Worm (Caenorhabditis elegans) whole organism, young adult: Measurements from ENCODE around the gene lgmn-1.

Experiments used
- B0019.2 ChIP-seq: fragments of 200-800 bp; sonication (Bioruptor generic); conservative IDR thresholded peaks from 2 replicates; pipeline ENCODE4 v1.3.6; 2022; ENCODE audit warnings: missing genetic modification reagents, missing genetic modification characterization, missing compliant biosample characterization
- C06A6.2 ChIP-seq: fragments of 200-800 bp; sonication (Bioruptor generic); conservative IDR thresholded peaks from 2 replicates; pipeline ENCODE4 v1.3.6; 2022; ENCODE audit warnings: missing genetic modification characterization, missing compliant biosample characterization
- F10E7.11 ChIP-seq: sonication (generic microtip); optimal IDR thresholded peaks from 2 replicates; lab custom pipeline; 2017; ENCODE audit warnings: mild to moderate bottlenecking, missing genetic modification characterization, moderate library complexity, missing compliant biosample characterization
- F33H1.4 ChIP-seq: fragments of 200-800 bp; sonication (Bioruptor generic); IDR thresholded peaks from 2 replicates; pipeline ENCODE4 v1.3.6; 2022; ENCODE audit warnings: missing genetic modification reagents, missing genetic modification characterization, missing compliant biosample characterization
- F49E8.2 ChIP-seq: sonication (generic microtip); optimal IDR thresholded peaks from 3 replicates; lab custom pipeline; 2017; ENCODE audit warnings: missing genetic modification characterization, mild to moderate bottlenecking, missing compliant biosample characterization, antibody characterized with exemption, moderate library complexity; ENCODE audit not compliant: insufficient read depth
- F57A8.1 ChIP-seq: fragments of 200-800 bp; sonication (Bioruptor generic); optimal IDR thresholded peaks from 2 replicates; lab custom pipeline; 2018; ENCODE audit warnings: mild to moderate bottlenecking, missing genetic modification characterization, moderate library complexity, missing compliant biosample characterization
- K11D2.4 ChIP-seq: fragments of 200-800 bp; sonication (Bioruptor generic); IDR thresholded peaks from 2 replicates; pipeline ENCODE4 v1.3.6; 2022; ENCODE audit warnings: missing genetic modification reagents, missing genetic modification characterization, missing compliant biosample characterization
- T07F8.4 ChIP-seq: sonication (generic microtip); optimal IDR thresholded peaks from 2 replicates; lab custom pipeline; 2016; ENCODE audit warnings: mild to moderate bottlenecking, missing genetic modification characterization, moderate library complexity, missing compliant biosample characterization
- Y79H2A.3 ChIP-seq: fragments of 200-800 bp; sonication (Bioruptor generic); conservative IDR thresholded peaks from 2 replicates; pipeline ENCODE4 v1.3.6; 2022; ENCODE audit warnings: missing genetic modification reagents, missing genetic modification characterization, missing compliant biosample characterization
- Y95B8A.8 ChIP-seq: fragments of 200-800 bp; sonication (Bioruptor generic); IDR thresholded peaks from 2 replicates; pipeline ENCODE4 v1.3.6; 2022; ENCODE audit warnings: missing genetic modification reagents, missing genetic modification characterization, missing compliant biosample characterization
- ama-1 ChIP-seq, 3 experiments: fragments of 150-350 bp in 1 of 3; sonication (generic microtip) in 2 of 3; optimal IDR thresholded peaks; 2 replicates each; lab custom pipeline; 2014 to 2018; ENCODE audit warnings: missing biosample characterization in 2 of 3, missing genetic modification characterization in 2 of 3, missing genetic modification reagents in 2 of 3
- attf-3 ChIP-seq: fragments of 200-800 bp; sonication (Bioruptor generic); conservative IDR thresholded peaks from 2 replicates; pipeline ENCODE4 v1.3.6; 2022; ENCODE audit warnings: missing genetic modification reagents, missing genetic modification characterization, missing compliant biosample characterization
- ccch-3 ChIP-seq: fragments of 200-800 bp; sonication (Bioruptor generic); optimal IDR thresholded peaks from 2 replicates; lab custom pipeline; 2018; ENCODE audit warnings: mild to moderate bottlenecking, missing genetic modification characterization, missing compliant biosample characterization
- ceh-100 ChIP-seq: fragments of 200-800 bp; sonication (Bioruptor generic); IDR thresholded peaks from 2 replicates; pipeline ENCODE4 v1.3.6; 2022; ENCODE audit warnings: missing genetic modification reagents, missing genetic modification characterization, missing compliant biosample characterization
- ceh-27 ChIP-seq: fragments of 200-800 bp; sonication (Bioruptor generic); optimal IDR thresholded peaks from 2 replicates; lab custom pipeline; 2018; ENCODE audit warnings: mild to moderate bottlenecking, missing genetic modification characterization, moderate library complexity, missing compliant biosample characterization
- ceh-40 ChIP-seq: fragments of 200-800 bp; sonication (Bioruptor generic); IDR thresholded peaks from 2 replicates; pipeline ENCODE4 v1.3.6; 2022; ENCODE audit warnings: missing genetic modification characterization, missing compliant biosample characterization
- chd-7 ChIP-seq: sonication (generic microtip); optimal IDR thresholded peaks from 2 replicates; lab custom pipeline; 2016; ENCODE audit warnings: mild to moderate bottlenecking, missing genetic modification characterization, moderate library complexity, missing compliant biosample characterization
- egrh-3 ChIP-seq: fragments of 200-800 bp; sonication (Bioruptor generic); IDR thresholded peaks from 2 replicates; pipeline ENCODE4 v1.3.6; 2022; ENCODE audit warnings: missing genetic modification reagents, missing genetic modification characterization, missing compliant biosample characterization
- ekl-4 ChIP-seq: fragments of 200-800 bp; sonication (Bioruptor generic); IDR thresholded peaks from 2 replicates; pipeline ENCODE4 v1.3.6; 2022; ENCODE audit warnings: missing genetic modification reagents, missing genetic modification characterization, missing compliant biosample characterization
- hmg-1.2 ChIP-seq: fragments of 200-800 bp; sonication (Bioruptor generic); IDR thresholded peaks from 2 replicates; pipeline ENCODE4 v1.3.6; 2022; ENCODE audit warnings: missing genetic modification reagents, missing genetic modification characterization, missing compliant biosample characterization
- let-526 ChIP-seq: fragments of 200-800 bp; sonication (Bioruptor generic); IDR thresholded peaks from 2 replicates; pipeline ENCODE4 v1.3.6; 2022; ENCODE audit warnings: missing genetic modification reagents, missing genetic modification characterization, missing compliant biosample characterization
- lin-26 ChIP-seq: fragments of 200-800 bp; sonication (Bioruptor generic); IDR thresholded peaks from 2 replicates; pipeline ENCODE4 v1.3.6; 2022; ENCODE audit warnings: missing genetic modification reagents, missing genetic modification characterization, missing compliant biosample characterization
- lsl-1 ChIP-seq: fragments of 200-800 bp; sonication (Bioruptor generic); optimal IDR thresholded peaks from 2 replicates; lab custom pipeline; 2018; ENCODE audit warnings: mild to moderate bottlenecking, missing genetic modification characterization, moderate library complexity, missing compliant biosample characterization
- lsy-27 ChIP-seq: sonication (generic microtip); optimal IDR thresholded peaks from 2 replicates; lab custom pipeline; 2017; ENCODE audit warnings: missing genetic modification characterization, mild to moderate bottlenecking, missing compliant biosample characterization, antibody characterized with exemption, missing genotype, borderline replicate concordance; ENCODE audit not compliant: insufficient read depth
- madf-3 ChIP-seq: fragments of 200-800 bp; sonication (Bioruptor generic); IDR thresholded peaks from 2 replicates; pipeline ENCODE4 v1.3.6; 2022; ENCODE audit warnings: missing genetic modification reagents, missing genetic modification characterization, missing compliant biosample characterization
- madf-6 ChIP-seq: fragments of 200-800 bp; sonication (Bioruptor generic); IDR thresholded peaks from 2 replicates; pipeline ENCODE4 v1.3.6; 2022; ENCODE audit warnings: missing genetic modification reagents, missing genetic modification characterization, missing compliant biosample characterization
- snpc-4 ChIP-seq, 5 experiments: fragments of 150-350 bp in 1 of 5; sonication (generic microtip) in 4 of 5; optimal IDR thresholded peaks; 2 replicates each; lab custom pipeline; 2014 to 2018; ENCODE audit warnings: missing genetic modification characterization in 5 of 5, missing biosample characterization in 3 of 5, antibody characterized with exemption in 2 of 5, mild to moderate bottlenecking in 2 of 5, missing compliant biosample characterization in 2 of 5, missing genotype in 2 of 5, moderate library complexity in 2 of 5, missing genetic modification reagents in 1 of 5
- somi-1 ChIP-seq: fragments of 200-800 bp; sonication (Bioruptor generic); optimal IDR thresholded peaks from 2 replicates; lab custom pipeline; 2018; ENCODE audit warnings: mild to moderate bottlenecking, missing genetic modification characterization, missing compliant biosample characterization
- xnd-1 ChIP-seq: sonication (generic microtip); optimal IDR thresholded peaks from 2 replicates; lab custom pipeline; 2016; ENCODE audit warnings: missing genotype, missing genetic modification reagents, missing genetic modification characterization, missing compliant biosample characterization
- ztf-26 ChIP-seq: sonication (generic microtip); optimal IDR thresholded peaks from 2 replicates; lab custom pipeline; 2017; ENCODE audit warnings: missing genetic modification characterization, missing compliant biosample characterization
- ztf-28 ChIP-seq: fragments of 200-800 bp; sonication (Bioruptor generic); IDR thresholded peaks from 2 replicates; pipeline ENCODE4 v1.3.6; 2022; ENCODE audit warnings: missing genetic modification reagents, missing genetic modification characterization, missing compliant biosample characterization

Gene lgmn-1

ce11 chrV:12554172-12555031, 41.5 kb downstream of the lgmn-1 start:
- TF ChIP-seq ama-1 (optimal IDR thresholded peaks at IDR 0.05; lab: Kevin White, UChicago) = peak; percentile 54
- TF ChIP-seq ama-1 (GFP tag; optimal IDR thresholded peaks at IDR 0.05; lab: Kevin White, UChicago) = no peak
- 0 out of 2 replicates have a peak, but pooled peaks have one; percentile 14 for TF ChIP-seq C06A6.2 (GFP tag; lab: Robert Waterston, UW)
- no peak for TF ChIP-seq ccch-3 (GFP tag; lab: Kevin White, UChicago)
- peak; percentile 32 for TF ChIP-seq ztf-26 (tag; lab: Kevin White, UChicago)
- TF ChIP-seq F10E7.11 (tag; lab: Kevin White, UChicago) = no peak
- no peak for TF ChIP-seq chd-7 (tag; lab: Kevin White, UChicago)
- TF ChIP-seq egrh-3 (GFP tag; lab: Robert Waterston, UW) = no peak
- no peak for TF ChIP-seq ekl-4 (GFP tag; lab: Robert Waterston, UW)
- TF ChIP-seq somi-1 (GFP tag; lab: Kevin White, UChicago) = peak; percentile 45

ce11 chrV:12555872-12556271, 43.0 kb downstream of the lgmn-1 start:
- TF ChIP-seq T07F8.4 (tag; lab: Kevin White, UChicago) = no peak
- 0 out of 2 replicates have a peak, but pooled peaks have one; percentile 45 for TF ChIP-seq Y95B8A.8

DNA sequence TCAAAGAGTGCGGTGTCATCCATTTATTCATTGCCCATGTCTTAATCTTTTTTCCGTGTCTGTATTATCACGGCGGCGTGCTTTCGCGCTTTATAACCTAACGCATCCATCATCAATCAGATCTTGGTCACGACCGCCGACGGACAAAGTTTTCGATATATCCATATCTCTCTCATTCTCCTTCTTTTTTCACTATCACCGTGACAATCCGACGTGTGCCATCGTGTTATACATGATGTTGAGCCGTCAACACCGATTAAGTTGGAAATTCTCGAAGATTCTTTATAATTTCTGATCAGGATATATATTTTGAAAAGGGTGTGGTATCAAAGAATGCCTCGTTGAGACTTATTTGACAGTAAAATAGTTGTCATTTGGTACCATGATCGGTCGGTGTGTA, 44.0 kb downstream of the lgmn-1 start:
- TF ChIP-seq ceh-27 (GFP tag; lab: Kevin White, UChicago) (no peak), Y95B8A.8 (0 out of 2 replicates have a peak, but pooled peaks have one; percentile 16)

- no peak for TF ChIP-seq F57A8.1
- TF ChIP-seq F49E8.2 = no peak
- TF ChIP-seq xnd-1 (tag; lab: Kevin White, UChicago) = peak; percentile 10
- TF ChIP-seq F33H1.4 (GFP tag; lab: Robert Waterston, UW) = no peak
- peak; percentile 63 for TF ChIP-seq lsl-1 (GFP tag; lab: Kevin White, UChicago)
- TF ChIP-seq madf-6 = 0 out of 2 replicates have a peak, but pooled peaks have one; percentile 13
- peak; percentile 96 for TF ChIP-seq attf-3 (GFP tag; lab: Robert Waterston, UW)
- TF ChIP-seq madf-3 (GFP tag; lab: Robert Waterston, UW) = no peak
- TF ChIP-seq, all 124 proteins: peak for 4
Observed at ce11 chrV:12560328-12560782, 47.5 kb downstream of the lgmn-1 start, which contains the start of gene sel-1. sel-1 (plus strand) TSS chrV:12560732.

DNA sequence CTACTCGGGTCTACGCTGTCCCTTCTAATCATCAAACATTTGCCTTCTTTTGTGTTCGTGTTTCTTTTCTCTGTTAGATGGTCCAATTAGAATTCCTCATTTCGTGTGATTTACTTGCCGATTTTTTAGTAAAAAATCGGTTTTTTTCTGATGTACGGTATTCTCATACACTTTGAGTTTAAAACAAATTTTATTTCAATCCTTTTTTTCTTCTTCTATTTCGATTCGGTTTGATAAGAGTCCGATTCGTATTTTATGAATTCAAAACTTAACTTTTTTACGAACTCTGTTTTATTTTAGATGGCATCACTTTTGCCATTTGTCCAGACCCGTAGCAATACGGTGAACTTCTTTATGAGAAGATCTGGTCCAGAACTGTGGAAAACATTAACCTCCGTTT, 50.3 kb downstream of the lgmn-1 start, which contains the start of gene mrps-5:
Gene mrps-5 (plus strand): TSS at position 301 of the 400 bp plus-strand sequence.
- TF ChIP-seq lin-26 (GFP tag; lab: Robert Waterston, UW) = no peak
- no peak for TF ChIP-seq hmg-1.2 (GFP tag; lab: Robert Waterston, UW)
- no peak for TF ChIP-seq snpc-4 (GFP tag; optimal IDR thresholded peaks at IDR 0.05; lab: Kevin White, UChicago)
- TF ChIP-seq snpc-4 (tag; optimal IDR thresholded peaks at IDR 0.05; lab: Kevin White, UChicago) = no peak
- no peak for TF ChIP-seq B0019.2 (GFP tag; lab: Robert Waterston, UW)
- no peak for TF ChIP-seq let-526 (GFP tag; lab: Robert Waterston, UW)
- TF ChIP-seq lsy-27 (tag; lab: Kevin White, UChicago) = no peak
- no peak for TF ChIP-seq K11D2.4
- no peak for TF ChIP-seq Y79H2A.3 (GFP tag; lab: Robert Waterston, UW)
- no peak for TF ChIP-seq F49E8.2
- TF ChIP-seq ztf-28 (GFP tag; lab: Robert Waterston, UW) = no peak
- TF ChIP-seq ceh-40 (GFP tag; lab: Robert Waterston, UW) = no peak
- no peak for TF ChIP-seq ceh-100 (GFP tag; lab: Robert Waterston, UW)
- TF ChIP-seq ekl-4 (GFP tag; lab: Robert Waterston, UW) = no peak
